Fruit fly (Drosophila melanogaster) whole organism, embryonic: ENCODE data around the gene mTor.

Experiments used
- B-H2 ChIP-seq: fragments of 200-800 bp; sonication (Bioruptor generic); optimal IDR thresholded peaks from 2 replicates; lab custom pipeline; 2018; ENCODE audit warnings: missing biosample characterization, mild to moderate bottlenecking, missing genetic modification characterization
- Bdp1 ChIP-seq: fragments of 200-800 bp; sonication (Bioruptor generic); optimal IDR thresholded peaks from 3 replicates; lab custom pipeline; 2016; ENCODE audit warnings: missing biosample characterization, missing genetic modification characterization
- CG11560 ChIP-seq: fragments of 200-800 bp; sonication (Bioruptor generic); IDR thresholded peaks from 3 replicates; pipeline ENCODE4 v1.3.6; 2022; ENCODE audit warnings: missing biosample characterization, missing genetic modification characterization
- CG11695 ChIP-seq: fragments of 200-800 bp; sonication (Bioruptor generic); IDR thresholded peaks from 3 replicates; pipeline ENCODE4 v1.3.6; 2022; ENCODE audit warnings: missing biosample characterization, missing genetic modification characterization
- CG11723 ChIP-seq: fragments of 200-800 bp; sonication (Bioruptor generic); optimal IDR thresholded peaks from 2 replicates; lab custom pipeline; 2017; ENCODE audit warnings: missing biosample characterization, mild to moderate bottlenecking, missing genetic modification characterization
- CG12104 ChIP-seq: fragments of 200-800 bp; sonication (Bioruptor generic); optimal IDR thresholded peaks from 3 replicates; lab custom pipeline; 2016; ENCODE audit warnings: missing biosample characterization, missing genetic modification characterization
- CG13894 ChIP-seq: fragments of 200-800 bp; sonication (Bioruptor generic); optimal IDR thresholded peaks from 3 replicates; lab custom pipeline; 2018; ENCODE audit warnings: missing biosample characterization, mild to moderate bottlenecking, missing genetic modification characterization, moderate library complexity
- CG1529 ChIP-seq: fragments of 200-800 bp; sonication (Bioruptor generic); optimal IDR thresholded peaks from 3 replicates; lab custom pipeline; 2018; ENCODE audit warnings: missing biosample characterization, missing genetic modification characterization
- CG1602 ChIP-seq: fragments of 200-800 bp; sonication (Bioruptor generic); optimal IDR thresholded peaks from 3 replicates; lab custom pipeline; 2016; ENCODE audit warnings: missing biosample characterization, missing genetic modification characterization
- CG16815 ChIP-seq: fragments of 200-800 bp; sonication (Bioruptor generic); optimal IDR thresholded peaks from 3 replicates; lab custom pipeline; 2017; ENCODE audit warnings: missing biosample characterization, mild to moderate bottlenecking, missing genetic modification characterization
- CG17568 ChIP-seq: fragments of 200-800 bp; sonication (Bioruptor generic); optimal IDR thresholded peaks from 2 replicates; lab custom pipeline; 2018; ENCODE audit warnings: missing biosample characterization, mild to moderate bottlenecking, missing genetic modification characterization, moderate library complexity
- CG2202 ChIP-seq: fragments of 200-800 bp; sonication (Bioruptor generic); optimal IDR thresholded peaks from 2 replicates; lab custom pipeline; 2018; ENCODE audit warnings: missing biosample characterization, mild to moderate bottlenecking, missing genetic modification characterization
- CG2678 ChIP-seq: fragments of 200-800 bp; sonication (Bioruptor generic); optimal IDR thresholded peaks from 3 replicates; lab custom pipeline; 2019; ENCODE audit warnings: missing biosample characterization, mild to moderate bottlenecking, missing genetic modification characterization, moderate library complexity
- CG2712 ChIP-seq: fragments of 200-800 bp; optimal IDR thresholded peaks from 3 replicates; lab custom pipeline; 2019; ENCODE audit warnings: missing biosample characterization, mild to moderate bottlenecking, missing genetic modification characterization, moderate library complexity
- CG7357 ChIP-seq: fragments of 200-800 bp; sonication (Bioruptor generic); IDR thresholded peaks from 3 replicates; pipeline ENCODE4 v1.3.6; 2022; ENCODE audit warnings: missing biosample characterization, missing genetic modification characterization
- CG8765 ChIP-seq: fragments of 200-800 bp; sonication (Bioruptor generic); IDR thresholded peaks from 2 replicates; pipeline ENCODE4 v1.3.6; 2022; ENCODE audit warnings: missing biosample characterization, missing genetic modification characterization
- CG9727 ChIP-seq: fragments of 200-800 bp; sonication (Bioruptor generic); optimal IDR thresholded peaks from 3 replicates; lab custom pipeline; 2017; ENCODE audit warnings: missing biosample characterization, mild to moderate bottlenecking, missing genetic modification characterization
- D ChIP-seq, 2 experiments: fragments of 200-800 bp in 1 of 2; fragments of >200 bp in 1 of 2; sonication (Bioruptor generic) in 1 of 2; optimal IDR thresholded peaks; 2 replicates in 1 of 2; 3 replicates in 1 of 2; lab custom pipeline; 2017; ENCODE audit warnings: mild to moderate bottlenecking in 1 of 2, missing biosample characterization in 1 of 2, missing genetic modification characterization in 1 of 2, missing genetic modification reagents in 1 of 2
- Doc2 ChIP-seq: fragments of 200-800 bp; sonication (Bioruptor generic); IDR thresholded peaks from 2 replicates; pipeline ENCODE4 v1.3.6; 2022; ENCODE audit warnings: missing biosample characterization, missing genetic modification characterization
- Drgx ChIP-seq: fragments of 200-800 bp; sonication (Bioruptor generic); IDR thresholded peaks from 2 replicates; pipeline ENCODE4 v1.3.6; 2022; ENCODE audit warnings: missing biosample characterization, missing genetic modification characterization
- ERR ChIP-seq: fragments of 200-800 bp; sonication (Bioruptor generic); optimal IDR thresholded peaks from 2 replicates; lab custom pipeline; 2016; ENCODE audit warnings: missing biosample characterization, missing genetic modification characterization
- Med ChIP-seq: fragments of 200-800 bp; sonication (Bioruptor generic); peaks from one replicate; lab custom pipeline; 2016; ENCODE audit warnings: missing biosample characterization, missing genetic modification characterization, mild to moderate bottlenecking, inconsistent platforms, moderate library complexity
- Myb ChIP-seq: fragments of 200-800 bp; sonication (Bioruptor generic); optimal IDR thresholded peaks from 2 replicates; lab custom pipeline; 2016; ENCODE audit warnings: missing biosample characterization, missing genetic modification characterization
- PHDP ChIP-seq: fragments of 200-800 bp; sonication (Bioruptor generic); optimal IDR thresholded peaks from 3 replicates; lab custom pipeline; 2018; ENCODE audit warnings: missing biosample characterization, mild to moderate bottlenecking, missing genetic modification characterization, moderate library complexity
- Ravus ChIP-seq: fragments of 200-800 bp; sonication (Bioruptor generic); IDR thresholded peaks from 2 replicates; pipeline ENCODE4 v1.3.6; 2022; ENCODE audit warnings: missing biosample characterization, missing genetic modification characterization
- Sox102F ChIP-seq: fragments of 200-800 bp; sonication (Bioruptor generic); optimal IDR thresholded peaks from 2 replicates; lab custom pipeline; 2018; ENCODE audit warnings: missing biosample characterization, mild to moderate bottlenecking, missing genetic modification characterization, moderate library complexity
- Sry-δ ChIP-seq: fragments of 200-800 bp; sonication (Bioruptor generic); optimal IDR thresholded peaks from 2 replicates; lab custom pipeline; 2016; ENCODE audit warnings: missing biosample characterization, missing genetic modification characterization
- Vsx1 ChIP-seq: fragments of 200-800 bp; sonication (Bioruptor generic); optimal IDR thresholded peaks from 2 replicates; lab custom pipeline; 2017; ENCODE audit warnings: missing biosample characterization, mild to moderate bottlenecking, missing genetic modification characterization, missing genetic modification reagents
- YL-1 ChIP-seq: fragments of 200-800 bp; sonication (Bioruptor generic); optimal IDR thresholded peaks from 3 replicates; lab custom pipeline; 2017; ENCODE audit warnings: missing biosample characterization, mild to moderate bottlenecking, missing genetic modification characterization
- ase ChIP-seq: fragments of 200-800 bp; sonication (Bioruptor generic); IDR thresholded peaks from 3 replicates; pipeline ENCODE4 v1.3.6; 2022; ENCODE audit warnings: missing biosample characterization, missing genetic modification characterization
- ato ChIP-seq: fragments of 200-800 bp; sonication (Bioruptor generic); IDR thresholded peaks from 2 replicates; pipeline ENCODE4 v1.3.6; 2022; ENCODE audit warnings: missing biosample characterization, missing genetic modification characterization; ENCODE audit not compliant: partially characterized antibody
- bigmax ChIP-seq: fragments of 200-800 bp; sonication (Bioruptor generic); optimal IDR thresholded peaks from 2 replicates; lab custom pipeline; 2018; ENCODE audit warnings: missing biosample characterization, mild to moderate bottlenecking, missing genetic modification characterization
- corto ChIP-seq: fragments of 200-800 bp; sonication (Bioruptor generic); optimal IDR thresholded peaks from 2 replicates; lab custom pipeline; 2016; ENCODE audit warnings: missing biosample characterization, mild to moderate bottlenecking, missing genetic modification characterization, moderate library complexity
- crc ChIP-seq: fragments of 200-800 bp; sonication (Bioruptor generic); optimal IDR thresholded peaks from 2 replicates; lab custom pipeline; 2016; ENCODE audit warnings: missing biosample characterization, missing genetic modification characterization
- croc ChIP-seq: fragments of 200-800 bp; sonication (Bioruptor generic); conservative IDR thresholded peaks from 3 replicates; pipeline ENCODE4 v1.3.6; 2022; ENCODE audit warnings: missing biosample characterization, missing genetic modification characterization
- fd102C ChIP-seq: fragments of 200-800 bp; sonication (Bioruptor generic); optimal IDR thresholded peaks from 2 replicates; lab custom pipeline; 2018; ENCODE audit warnings: missing biosample characterization, mild to moderate bottlenecking, missing genetic modification characterization, moderate library complexity
- fd3F ChIP-seq: fragments of 200-800 bp; sonication (Bioruptor generic); optimal IDR thresholded peaks from 2 replicates; lab custom pipeline; 2018; ENCODE audit warnings: missing biosample characterization, mild to moderate bottlenecking, missing genetic modification characterization, moderate library complexity
- fu2 ChIP-seq: fragments of 200-800 bp; sonication (Bioruptor generic); optimal IDR thresholded peaks from 2 replicates; lab custom pipeline; 2016; ENCODE audit warnings: missing biosample characterization, missing genetic modification characterization
- ham ChIP-seq: fragments of 200-800 bp; sonication (Bioruptor generic); IDR thresholded peaks from 2 replicates; pipeline ENCODE4 v1.3.6; 2022; ENCODE audit warnings: missing biosample characterization, missing genetic modification characterization
- lmd ChIP-seq: fragments of 200-800 bp; sonication (Bioruptor generic); IDR thresholded peaks from 2 replicates; pipeline ENCODE4 v1.3.6; 2022; ENCODE audit warnings: missing biosample characterization, missing genetic modification characterization
- lov ChIP-seq, 2 experiments: fragments of 200-800 bp in 1 of 2; fragments of >200 bp in 1 of 2; sonication (Bioruptor generic) in 1 of 2; IDR thresholded peaks in 1 of 2; optimal IDR thresholded peaks in 1 of 2; 2 replicates in 1 of 2; 3 replicates in 1 of 2; pipeline versions ENCODE4 v1.3.6 to Lab custom; 2017 to 2022; ENCODE audit warnings: missing biosample characterization in 1 of 2, missing genetic modification characterization in 1 of 2
- onecut ChIP-seq: fragments of 200-800 bp; sonication (Bioruptor generic); IDR thresholded peaks from 2 replicates; pipeline ENCODE4 v1.3.6; 2022; ENCODE audit warnings: missing biosample characterization, missing genetic modification characterization
- otp ChIP-seq: fragments of 200-800 bp; sonication (Bioruptor generic); IDR thresholded peaks from 3 replicates; pipeline ENCODE4, ENCODE4 v1.3.6; 2022; ENCODE audit warnings: missing biosample characterization, missing genetic modification characterization
- pfk ChIP-seq: fragments of 200-800 bp; sonication (Bioruptor generic); optimal IDR thresholded peaks from 2 replicates; lab custom pipeline; 2018; ENCODE audit warnings: missing biosample characterization, mild to moderate bottlenecking, missing genetic modification characterization, moderate library complexity
- pum ChIP-seq: fragments of 200-800 bp; sonication (Bioruptor generic); optimal IDR thresholded peaks from 2 replicates; lab custom pipeline; 2016; ENCODE audit warnings: missing biosample characterization, missing genetic modification characterization
- shn ChIP-seq: fragments of 200-800 bp; sonication (Bioruptor generic); optimal IDR thresholded peaks from 3 replicates; lab custom pipeline; 2016; ENCODE audit warnings: missing biosample characterization, missing genetic modification characterization
- sr ChIP-seq: fragments of 200-800 bp; sonication (Bioruptor generic); IDR thresholded peaks from 3 replicates; pipeline ENCODE4 v1.3.6; 2022; ENCODE audit warnings: missing biosample characterization, missing genetic modification characterization
- tin ChIP-seq: fragments of 200-800 bp; sonication (Bioruptor generic); optimal IDR thresholded peaks from 3 replicates; lab custom pipeline; 2016; ENCODE audit warnings: missing biosample characterization, missing genetic modification characterization
- vvl ChIP-seq: fragments of 200-800 bp; sonication (Bioruptor generic); IDR thresholded peaks from 2 replicates; pipeline ENCODE4 v1.3.6; 2022; ENCODE audit warnings: missing biosample characterization, missing genetic modification characterization

mTor gene

dm6 chr2L:12975367-12975655 lies 29.0 kb upstream of the mTor start:
- TF ChIP-seq onecut (GFP tag; lab: Robert Waterston, UW): no peak
- no peak for TF ChIP-seq ato (GFP tag; lab: Robert Waterston, UW)
- TF ChIP-seq CG2678: no peak
- no peak for TF ChIP-seq CG9727 (GFP tag; lab: Kevin White, UChicago)
- no peak for TF ChIP-seq PHDP
- peak; percentile 90 for TF ChIP-seq bigmax
- no peak for TF ChIP-seq corto (GFP tag; lab: Kevin White, UChicago)
- TF ChIP-seq Med: peak; percentile 33
- TF ChIP-seq pfk: no peak
- no peak for TF ChIP-seq ERR (GFP tag; lab: Kevin White, UChicago)
- TF ChIP-seq fu2: no peak

dm6 chr2L:12978486-12978885 lies 25.8 kb upstream of the mTor start, which contains the start of gene Vha68-3:
Gene Vha68-3 (plus strand): TSS chr2L:12978786.
- TF ChIP-seq lov (optimal IDR thresholded peaks at IDR 0.05; lab: Kevin White, UChicago): no peak
- no peak for TF ChIP-seq lov (GFP tag; IDR thresholded peaks at IDR 0.05; lab: Robert Waterston, UW)

dm6 chr2L:12982107-12982506 lies 22.2 kb upstream of the mTor start:
- TF ChIP-seq CG8765 (GFP tag; lab: Robert Waterston, UW): no peak
- TF ChIP-seq Doc2: no peak
- TF ChIP-seq croc: no peak
- no peak for TF ChIP-seq CG11695 (GFP tag; lab: Robert Waterston, UW)
- TF ChIP-seq lmd (GFP tag; lab: Robert Waterston, UW): no peak; the same call in 1 of the 2 replicates
- no peak for TF ChIP-seq Myb (GFP tag; lab: Kevin White, UChicago)
- no peak for TF ChIP-seq otp (GFP tag; lab: Robert Waterston, UW)
- no peak for TF ChIP-seq CG11723 (GFP tag; lab: Kevin White, UChicago)
- no peak for TF ChIP-seq D (optimal IDR thresholded peaks at IDR 0.05; lab: Kevin White, UChicago)
- TF ChIP-seq D (GFP tag; optimal IDR thresholded peaks at IDR 0.05; lab: Kevin White, UChicago): no peak
- no peak for TF ChIP-seq sr
- TF ChIP-seq vvl: 0 out of 2 replicates have a peak, but pooled peaks have one; percentile 29
- no peak for TF ChIP-seq Sry-δ (GFP tag; lab: Kevin White, UChicago)
- no peak for TF ChIP-seq crc (GFP tag; lab: Kevin White, UChicago)
- no peak for TF ChIP-seq fd3F
- no peak for TF ChIP-seq ham (GFP tag; lab: Robert Waterston, UW)
- no peak for TF ChIP-seq CG1602 (GFP tag; lab: Kevin White, UChicago)
- no peak for TF ChIP-seq tin (GFP tag; lab: Kevin White, UChicago)
- no peak for TF ChIP-seq Vsx1
- no peak for TF ChIP-seq CG1529 (GFP tag; lab: Kevin White, UChicago)
- TF ChIP-seq Ravus (GFP tag; lab: Robert Waterston, UW): no peak
- TF ChIP-seq fd102C (GFP tag; lab: Kevin White, UChicago): no peak
- TF ChIP-seq shn (GFP tag; lab: Kevin White, UChicago): no peak
- no peak for TF ChIP-seq pum
- no peak for TF ChIP-seq CG13894
- TF ChIP-seq Sox102F (GFP tag; lab: Kevin White, UChicago): peak; percentile 54
- TF ChIP-seq CG16815: no peak
- TF ChIP-seq Drgx (GFP tag; lab: Robert Waterston, UW): no peak
- no peak for TF ChIP-seq CG7357 (GFP tag; lab: Robert Waterston, UW)
- no peak for TF ChIP-seq YL-1 (GFP tag; lab: Kevin White, UChicago)
- no peak for TF ChIP-seq CG2202 (tag; lab: Kevin White, UChicago)
- TF ChIP-seq ase (GFP tag; lab: Robert Waterston, UW): no peak
- no peak for TF ChIP-seq CG17568 (GFP tag; lab: Kevin White, UChicago)
- no peak for TF ChIP-seq Bdp1 (GFP tag; lab: Kevin White, UChicago)
- TF ChIP-seq B-H2 (GFP tag; lab: Kevin White, UChicago): no peak
- peak; percentile 25 for TF ChIP-seq CG2712 (tag; lab: Kevin White, UChicago)
- no peak for TF ChIP-seq CG11560 (tag; lab: Robert Waterston, UW)
- TF ChIP-seq CG12104 (GFP tag; lab: Kevin White, UChicago): no peak
